Worm (Caenorhabditis elegans) whole organism, late embryonic: Measurements from ENCODE around the gene Y10G11A.1.

Experiments
- C08G9.2 ChIP-seq: sonication (generic microtip); optimal IDR thresholded peaks from 2 replicates; lab custom pipeline; 2016; ENCODE audit warnings: mild to moderate bottlenecking, missing genetic modification characterization, moderate library complexity, missing compliant biosample characterization
- C38D4.7 ChIP-seq: fragments of 200-800 bp; sonication (Bioruptor generic); optimal IDR thresholded peaks from 2 replicates; lab custom pipeline; 2018; ENCODE audit warnings: mild to moderate bottlenecking, missing genetic modification characterization, moderate library complexity, missing compliant biosample characterization
- F13H6.1 ChIP-seq: sonication (generic microtip); optimal IDR thresholded peaks from 2 replicates; lab custom pipeline; 2016; ENCODE audit warnings: missing genetic modification characterization, missing compliant biosample characterization
- K02D7.2 ChIP-seq: sonication (generic microtip); optimal IDR thresholded peaks from 2 replicates; lab custom pipeline; 2017; ENCODE audit warnings: mild to moderate bottlenecking, missing genetic modification characterization, missing compliant biosample characterization
- K09A11.1 ChIP-seq: sonication (generic microtip); optimal IDR thresholded peaks from 2 replicates; lab custom pipeline; 2017; ENCODE audit warnings: antibody characterized with exemption, mild to moderate bottlenecking, missing genetic modification characterization, missing compliant biosample characterization; ENCODE audit not compliant: insufficient read depth
- T23F11.4 ChIP-seq: fragments of 200-800 bp; sonication (Bioruptor generic); optimal IDR thresholded peaks from 2 replicates; lab custom pipeline; 2018; ENCODE audit warnings: mild to moderate bottlenecking, missing genetic modification characterization, missing compliant biosample characterization
- ahr-1 ChIP-seq: sonication (generic microtip); optimal IDR thresholded peaks from 2 replicates; lab custom pipeline; 2016; ENCODE audit warnings: missing genetic modification characterization, missing compliant biosample characterization
- ceh-14 ChIP-seq: sonication (generic microtip); optimal IDR thresholded peaks from 2 replicates; lab custom pipeline; 2016; ENCODE audit warnings: missing genotype, missing genetic modification characterization, missing compliant biosample characterization
- ceh-18 ChIP-seq: sonication (generic microtip); optimal IDR thresholded peaks from 2 replicates; lab custom pipeline; 2016; ENCODE audit warnings: missing genetic modification characterization, missing compliant biosample characterization
- ceh-19 ChIP-seq: fragments of 200-800 bp; sonication (Bioruptor generic); optimal IDR thresholded peaks from 2 replicates; lab custom pipeline; 2018; ENCODE audit warnings: mild to moderate bottlenecking, missing genetic modification characterization, missing compliant biosample characterization
- ceh-2 ChIP-seq: sonication (generic microtip); optimal IDR thresholded peaks from 2 replicates; lab custom pipeline; 2016; ENCODE audit warnings: missing genotype, missing genetic modification characterization, missing compliant biosample characterization
- ceh-22 ChIP-seq: sonication (generic microtip); optimal IDR thresholded peaks from 2 replicates; lab custom pipeline; 2017; ENCODE audit warnings: missing biosample characterization, missing genetic modification characterization
- ceh-24 ChIP-seq: sonication (generic microtip); optimal IDR thresholded peaks from 2 replicates; lab custom pipeline; 2016; ENCODE audit warnings: mild to moderate bottlenecking, missing genetic modification characterization, missing compliant biosample characterization
- ceh-30 ChIP-seq: fragments of 150-350 bp; optimal IDR thresholded peaks from 2 replicates; lab custom pipeline; 2014; ENCODE audit warnings: missing biosample characterization, missing genetic modification characterization
- ceh-31 ChIP-seq: sonication (generic microtip); optimal IDR thresholded peaks from 2 replicates; lab custom pipeline; 2016; ENCODE audit warnings: missing genetic modification characterization, missing compliant biosample characterization
- ceh-48 ChIP-seq: sonication (generic microtip); optimal IDR thresholded peaks from 2 replicates; lab custom pipeline; 2016; ENCODE audit warnings: missing genetic modification characterization, inconsistent platforms, missing compliant biosample characterization
- ceh-6 ChIP-seq: fragments of 200-800 bp; sonication (Bioruptor generic); optimal IDR thresholded peaks from 2 replicates; lab custom pipeline; 2018; ENCODE audit warnings: mild to moderate bottlenecking, missing genetic modification characterization, missing compliant biosample characterization
- che-1 ChIP-seq: sonication (generic microtip); optimal IDR thresholded peaks from 2 replicates; lab custom pipeline; 2016; ENCODE audit warnings: mild to moderate bottlenecking, missing genetic modification characterization, missing compliant biosample characterization
- dmd-4 ChIP-seq: sonication (generic microtip); optimal IDR thresholded peaks from 2 replicates; lab custom pipeline; 2016; ENCODE audit warnings: borderline replicate concordance, missing genetic modification characterization, missing compliant biosample characterization
- elt-2 ChIP-seq: sonication (generic microtip); optimal IDR thresholded peaks from 2 replicates; lab custom pipeline; 2016; ENCODE audit warnings: missing genetic modification reagents, missing genetic modification characterization, missing compliant biosample characterization
- ets-4 ChIP-seq: sonication (generic microtip); optimal IDR thresholded peaks from 2 replicates; lab custom pipeline; 2016; ENCODE audit warnings: missing genetic modification characterization, missing compliant biosample characterization
- fax-1 ChIP-seq: sonication (generic microtip); optimal IDR thresholded peaks from 2 replicates; lab custom pipeline; 2016; ENCODE audit warnings: missing genotype, missing genetic modification characterization, missing compliant biosample characterization
- fkh-10 ChIP-seq: fragments of 150-350 bp; optimal IDR thresholded peaks from 2 replicates; lab custom pipeline; 2014; ENCODE audit warnings: missing biosample characterization, missing genetic modification reagents, missing genetic modification characterization
- fkh-6 ChIP-seq: sonication (generic microtip); optimal IDR thresholded peaks from 2 replicates; lab custom pipeline; 2016; ENCODE audit warnings: missing genetic modification characterization, missing compliant biosample characterization
- gmeb-2 ChIP-seq: sonication (generic microtip); optimal IDR thresholded peaks from 2 replicates; lab custom pipeline; 2016; ENCODE audit warnings: missing genetic modification characterization, inconsistent platforms, missing compliant biosample characterization
- hlh-13 ChIP-seq: fragments of 200-800 bp; sonication (Bioruptor generic); optimal IDR thresholded peaks from 2 replicates; lab custom pipeline; 2018; ENCODE audit warnings: mild to moderate bottlenecking, missing genetic modification characterization, missing compliant biosample characterization
- hlh-30 ChIP-seq: sonication (generic microtip); optimal IDR thresholded peaks from 2 replicates; lab custom pipeline; 2017; ENCODE audit warnings: antibody characterized with exemption, missing genetic modification characterization, missing compliant biosample characterization; ENCODE audit not compliant: insufficient read depth
- hlh-6 ChIP-seq: sonication (generic microtip); optimal IDR thresholded peaks from 2 replicates; lab custom pipeline; 2016; ENCODE audit warnings: missing genotype, missing genetic modification characterization, missing compliant biosample characterization
- hlh-8 ChIP-seq: sonication (generic microtip); optimal IDR thresholded peaks from 2 replicates; lab custom pipeline; 2016; ENCODE audit warnings: missing genotype, missing genetic modification characterization, missing compliant biosample characterization
- lin-11 ChIP-seq: fragments of 200-800 bp; sonication (Bioruptor generic); optimal IDR thresholded peaks from 2 replicates; lab custom pipeline; 2018; ENCODE audit warnings: mild to moderate bottlenecking, missing genetic modification characterization, missing compliant biosample characterization
- madf-2 ChIP-seq: sonication (generic microtip); optimal IDR thresholded peaks from 2 replicates; lab custom pipeline; 2017; ENCODE audit warnings: missing genetic modification characterization, missing compliant biosample characterization
- nfya-1 ChIP-seq: sonication (generic microtip); optimal IDR thresholded peaks from 2 replicates; lab custom pipeline; 2017; ENCODE audit warnings: missing genetic modification characterization, mild to moderate bottlenecking, missing compliant biosample characterization, antibody characterized with exemption, moderate library complexity
- nhr-232 ChIP-seq: sonication (generic microtip); optimal IDR thresholded peaks from 2 replicates; lab custom pipeline; 2016; ENCODE audit warnings: missing genetic modification characterization, missing compliant biosample characterization
- npax-4 ChIP-seq: sonication (generic microtip); optimal IDR thresholded peaks from 2 replicates; lab custom pipeline; 2016; ENCODE audit warnings: missing genetic modification characterization, missing compliant biosample characterization
- pag-3 ChIP-seq: sonication (generic microtip); optimal IDR thresholded peaks from 2 replicates; lab custom pipeline; 2016; ENCODE audit warnings: missing compliant biosample characterization, missing genetic modification characterization, borderline replicate concordance
- pat-9 ChIP-seq: fragments of 200-800 bp; sonication (Bioruptor generic); optimal IDR thresholded peaks from 2 replicates; lab custom pipeline; 2018; ENCODE audit warnings: mild to moderate bottlenecking, missing genetic modification characterization, moderate library complexity, missing compliant biosample characterization
- pha-2 ChIP-seq: sonication (generic microtip); optimal IDR thresholded peaks from 2 replicates; lab custom pipeline; 2017; ENCODE audit warnings: mild to moderate bottlenecking, missing genetic modification characterization, missing compliant biosample characterization
- pha-4 ChIP-seq: fragments of 150-350 bp; optimal IDR thresholded peaks from 2 replicates; lab custom pipeline; 2018; ENCODE audit warnings: missing biosample characterization, missing genetic modification reagents, missing genetic modification characterization
- pqm-1 ChIP-seq: sonication (generic microtip); optimal IDR thresholded peaks from 2 replicates; lab custom pipeline; 2016; ENCODE audit warnings: missing genetic modification characterization, missing compliant biosample characterization
- ref-2 ChIP-seq: sonication (generic microtip); optimal IDR thresholded peaks from 2 replicates; lab custom pipeline; 2016; ENCODE audit warnings: missing genetic modification characterization, missing compliant biosample characterization
- sdc-2 ChIP-seq: sonication (generic microtip); optimal IDR thresholded peaks from 2 replicates; lab custom pipeline; 2016; ENCODE audit warnings: missing genotype, missing genetic modification characterization, missing compliant biosample characterization
- sox-2 ChIP-seq: fragments of 200-800 bp; sonication (Bioruptor generic); IDR thresholded peaks from 2 replicates; pipeline ENCODE4 v1.3.6; 2022; ENCODE audit warnings: missing genetic modification reagents, missing genetic modification characterization, missing compliant biosample characterization
- sox-4 ChIP-seq: sonication (generic microtip); optimal IDR thresholded peaks from 2 replicates; lab custom pipeline; 2017; ENCODE audit warnings: mild to moderate bottlenecking, missing genetic modification characterization, inconsistent platforms, missing compliant biosample characterization
- syd-9 ChIP-seq: sonication (generic microtip); optimal IDR thresholded peaks from 2 replicates; lab custom pipeline; 2016; ENCODE audit warnings: mild to moderate bottlenecking, missing genetic modification characterization, moderate library complexity, missing compliant biosample characterization
- tbx-2 ChIP-seq: sonication (generic microtip); optimal IDR thresholded peaks from 2 replicates; lab custom pipeline; 2016; ENCODE audit warnings: missing genetic modification characterization, missing compliant biosample characterization
- unc-3 ChIP-seq, 2 experiments: fragments of 200-800 bp in 1 of 2; sonication (Bioruptor generic) in 1 of 2; sonication (generic microtip) in 1 of 2; conservative IDR thresholded peaks in 1 of 2; optimal IDR thresholded peaks in 1 of 2; 2 replicates each; pipeline versions ENCODE4 v1.3.6 to Lab custom; 2016 to 2022; ENCODE audit warnings: missing compliant biosample characterization in 2 of 2, missing genetic modification characterization in 2 of 2, missing genetic modification reagents in 1 of 2
- unc-55 ChIP-seq: sonication (generic microtip); optimal IDR thresholded peaks from 2 replicates; lab custom pipeline; 2017; ENCODE audit warnings: missing biosample characterization, missing genetic modification reagents, missing genetic modification characterization
- unc-86 ChIP-seq: sonication (generic microtip); optimal IDR thresholded peaks from 2 replicates; lab custom pipeline; 2016; ENCODE audit warnings: missing genetic modification characterization, missing compliant biosample characterization
- zip-5 ChIP-seq: sonication (generic microtip); optimal IDR thresholded peaks from 2 replicates; lab custom pipeline; 2016; ENCODE audit warnings: missing genetic modification characterization, missing compliant biosample characterization
- ztf-16 ChIP-seq: sonication (generic microtip); optimal IDR thresholded peaks from 2 replicates; lab custom pipeline; 2017; ENCODE audit warnings: missing genetic modification characterization, missing compliant biosample characterization

The Y10G11A.1 gene

DNA sequence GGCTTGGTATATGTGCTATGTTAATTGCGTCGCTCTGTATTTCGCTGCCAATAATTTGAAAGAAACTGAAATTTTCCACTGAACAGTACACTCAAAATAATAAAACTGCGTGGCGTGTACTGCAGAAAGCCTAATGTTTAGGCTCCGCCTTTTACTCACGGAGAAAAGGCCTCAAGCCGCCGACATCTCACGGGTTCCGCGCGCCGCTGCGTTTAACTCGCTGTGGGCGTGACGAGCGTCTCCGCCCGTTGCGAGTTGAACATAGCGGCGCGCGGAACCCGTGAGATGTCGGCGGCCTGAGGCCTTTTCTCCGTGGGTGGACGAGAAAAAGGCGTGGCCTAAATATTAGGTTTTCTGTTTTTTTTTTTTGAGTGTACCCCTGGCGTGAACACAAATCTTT is 39.8 kb upstream of the Y10G11A.1 start:
- TF ChIP-seq hlh-13 (no peak), T23F11.4 (no peak), pha-2 (tag; lab: Kevin White, UChicago) (no peak), ceh-30 (tag; lab: Kevin White, UChicago) (no peak), ets-4 (no peak), ceh-2 (tag; lab: Kevin White, UChicago) (no peak), hlh-30 (tag; lab: Kevin White, UChicago) (no peak), ceh-14 (tag; lab: Kevin White, UChicago) (no peak), ceh-6 (GFP tag; lab: Kevin White, UChicago) (no peak)

- TF ChIP-seq sox-4 (tag; lab: Kevin White, UChicago), result no peak
- peak; percentile 33 for TF ChIP-seq lin-11
- no peak for TF ChIP-seq npax-4 (tag; lab: Kevin White, UChicago)
- no peak for TF ChIP-seq ceh-22 (tag; lab: Kevin White, UChicago)
- TF ChIP-seq pha-2 (tag; lab: Kevin White, UChicago), result peak; percentile 53
- peak; percentile 7 for TF ChIP-seq nfya-1 (tag; lab: Kevin White, UChicago)
- peak; percentile 37 for TF ChIP-seq pat-9 (tag; lab: Kevin White, UChicago)
- TF ChIP-seq ztf-16 (tag; lab: Kevin White, UChicago), result peak; percentile 12
- TF ChIP-seq tbx-2 (tag; lab: Kevin White, UChicago), result peak; percentile 12
- peak; percentile 28 for TF ChIP-seq ceh-19 (GFP tag; lab: Kevin White, UChicago)
- peak; percentile 26 for TF ChIP-seq nhr-232 (tag; lab: Kevin White, UChicago)
- no peak for TF ChIP-seq madf-2 (tag; lab: Kevin White, UChicago)
- TF ChIP-seq C08G9.2 (tag; lab: Kevin White, UChicago), result peak; percentile 51
- TF ChIP-seq unc-3 (GFP tag; conservative IDR thresholded peaks at IDR 0.05; lab: Robert Waterston, UW), result no peak
- no peak for TF ChIP-seq unc-3 (tag; optimal IDR thresholded peaks at IDR 0.05; lab: Kevin White, UChicago)
- TF ChIP-seq elt-2 (tag; lab: Kevin White, UChicago), result no peak
- peak; percentile 37 for TF ChIP-seq T23F11.4
- peak; percentile 23 for TF ChIP-seq syd-9
- peak; percentile 60 for TF ChIP-seq ref-2 (tag; lab: Kevin White, UChicago)
- no peak for TF ChIP-seq F13H6.1 (tag; lab: Kevin White, UChicago)
- no peak for TF ChIP-seq zip-5 (tag; lab: Kevin White, UChicago)
- no peak for TF ChIP-seq pag-3
- TF ChIP-seq unc-86 (tag; lab: Kevin White, UChicago), result no peak
- peak; percentile 20 for TF ChIP-seq pqm-1 (tag; lab: Kevin White, UChicago)
- TF ChIP-seq unc-55 (GFP tag; lab: Kevin White, UChicago), result no peak
- TF ChIP-seq sox-2 (GFP tag; lab: Robert Waterston, UW), result no peak
- TF ChIP-seq ceh-6 (GFP tag; lab: Kevin White, UChicago), result peak; percentile 71
- peak; percentile 53 for TF ChIP-seq che-1
- TF ChIP-seq sdc-2 (tag; lab: Kevin White, UChicago), result no peak
- TF ChIP-seq fkh-6 (tag; lab: Kevin White, UChicago), result no peak
- TF ChIP-seq ceh-31 (tag; lab: Kevin White, UChicago), result peak; percentile 34
- TF ChIP-seq ceh-18, result no peak
- TF ChIP-seq hlh-8, result peak; percentile 97
- TF ChIP-seq K09A11.1 (tag; lab: Kevin White, UChicago), result peak; percentile 18
- no peak for TF ChIP-seq pha-4
- TF ChIP-seq hlh-6 (tag; lab: Kevin White, UChicago), result peak; percentile 78
- TF ChIP-seq fkh-10 (GFP tag; lab: Kevin White, UChicago), result no peak
- no peak for TF ChIP-seq fax-1 (tag; lab: Kevin White, UChicago)
- TF ChIP-seq ceh-48 (tag; lab: Kevin White, UChicago), result peak; percentile 6
- TF ChIP-seq ceh-24 (tag; lab: Kevin White, UChicago), result no peak
- TF ChIP-seq K02D7.2 (tag; lab: Kevin White, UChicago), result peak; percentile 20
- no peak for TF ChIP-seq dmd-4 (tag; lab: Kevin White, UChicago)
- peak; percentile 51 for TF ChIP-seq C38D4.7 (GFP tag; lab: Kevin White, UChicago)
- no peak for TF ChIP-seq ahr-1 (tag; lab: Kevin White, UChicago)
- peak; percentile 28 for TF ChIP-seq gmeb-2 (tag; lab: Kevin White, UChicago)
Observed at ce11 chrIV:16388136-16388635, 36.3 kb upstream of the Y10G11A.1 start.
